Fruit fly (Drosophila melanogaster): Measurements from ENCODE around the gene Sec15.

- TF ChIP-seq CG8478 (optimal IDR thresholded peaks at IDR 0.05) (no peak), CTCF (optimal IDR thresholded peaks at IDR 0.05) (no peak)
Observed at dm6 chr3R:21150090-21150489, 42.3 kb upstream of the Sec15 start.
